Worm (Caenorhabditis elegans) whole organism, L1 larva: ENCODE results near the gene M02E1.4.

ENCODE experiments used
- C16A3.4 ChIP-seq: fragments of 150-350 bp; optimal IDR thresholded peaks from 2 replicates; lab custom pipeline; 2014; ENCODE audit warnings: missing biosample characterization, missing genetic modification characterization
- blmp-1 ChIP-seq: fragments of 150-350 bp; optimal IDR thresholded peaks from 2 replicates; lab custom pipeline; 2014; ENCODE audit warnings: missing biosample characterization, missing genetic modification characterization
- ceh-8 ChIP-seq: fragments of 200-800 bp; sonication (Bioruptor generic); optimal IDR thresholded peaks from 2 replicates; lab custom pipeline; 2018; ENCODE audit warnings: mild to moderate bottlenecking, missing genetic modification characterization, moderate library complexity, missing compliant biosample characterization
- egl-13 ChIP-seq: sonication (generic microtip); optimal IDR thresholded peaks from 2 replicates; lab custom pipeline; 2016; ENCODE audit warnings: missing genotype, missing genetic modification reagents, missing genetic modification characterization, missing compliant biosample characterization
- elt-3 ChIP-seq, 6 experiments: fragments of 150-350 bp in 1 of 6; sonication (generic microtip); optimal IDR thresholded peaks; 2 replicates each; lab custom pipeline; 2017 to 2018; ENCODE audit warnings: missing biosample characterization in 6 of 6, missing genetic modification characterization in 6 of 6, inconsistent platforms in 1 of 6
- nhr-11 ChIP-seq: fragments of 150-350 bp; optimal IDR thresholded peaks from 2 replicates; lab custom pipeline; 2014; ENCODE audit warnings: missing biosample characterization, missing genetic modification characterization

- TF ChIP-seq ceh-8 (GFP tag; lab: Kevin White, UChicago): no peak
- TF ChIP-seq egl-13 (tag; lab: Kevin White, UChicago): no peak
- no peak for TF ChIP-seq elt-3 (tag; optimal IDR thresholded peaks at IDR 0.05; lab: Kevin White, UChicago)
- TF ChIP-seq blmp-1 (tag; lab: Kevin White, UChicago): no peak
- TF ChIP-seq nhr-11: no peak
- TF ChIP-seq C16A3.4 (tag; lab: Kevin White, UChicago): no peak
These were observed 1.9 kb upstream of the M02E1.4 start, which contains the start of gene nlp-64 for ce11 chrX:311211-311610.
